Worm (Caenorhabditis elegans) whole organism, L2 larva: ENCODE measurements around the gene zyg-9.

Experiments
- fos-1 ChIP-seq: fragments of 150-350 bp; optimal IDR thresholded peaks from 2 replicates; lab custom pipeline; 2014; ENCODE audit warnings: missing biosample characterization, missing genetic modification characterization
- lin-39 ChIP-seq: fragments of 150-350 bp; optimal IDR thresholded peaks from 2 replicates; lab custom pipeline; 2014; ENCODE audit warnings: missing biosample characterization, missing genetic modification reagents, missing genetic modification characterization

DNA sequence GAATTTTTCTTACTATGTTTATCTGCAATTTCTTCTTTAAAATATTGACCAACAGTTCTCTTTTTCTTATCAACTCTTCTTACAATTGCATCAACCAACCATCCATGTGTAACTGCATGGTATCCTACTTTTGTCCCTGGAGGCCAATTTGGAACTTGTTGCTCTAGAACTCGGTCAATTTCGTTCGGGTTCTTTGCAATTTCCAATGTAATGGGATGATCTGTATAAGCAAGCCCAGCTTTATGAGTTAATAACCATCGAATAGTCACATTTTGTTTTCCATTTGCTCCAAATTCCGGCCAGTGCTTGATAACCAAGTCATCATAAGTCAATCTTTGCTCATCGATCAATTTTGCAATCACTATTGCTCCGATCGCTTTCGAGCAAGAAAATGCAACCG lies 21.7 kb downstream of the zyg-9 start:
- TF ChIP-seq lin-39 (tag; lab: Kevin White, UChicago) (no peak), fos-1 (tag; lab: Kevin White, UChicago) (no peak)
